Worm (Caenorhabditis elegans): Measurements from ENCODE around the gene F58D12.3.

ce11 chrV:14033649-14034048 is 24.0 kb upstream of the F58D12.3 start, which contains the start of gene ins-10:
- TF ChIP-seq nhr-12 (tag; optimal IDR thresholded peaks at IDR 0.05) (no peak), nhr-237 (tag; optimal IDR thresholded peaks at IDR 0.05) (no peak), lin-32 (GFP tag; optimal IDR thresholded peaks at IDR 0.05) (no peak), elt-1 (tag; optimal IDR thresholded peaks at IDR 0.05; ENCODE audit: borderline replicate concordance, insufficient read depth) (no peak), sptf-1 (tag; optimal IDR thresholded peaks at IDR 0.05) (no peak), nhr-76 (tag; optimal IDR thresholded peaks at IDR 0.05) (no peak), ces-1 (GFP tag; optimal IDR thresholded peaks at IDR 0.05) (no peak)
